Fruit fly (Drosophila melanogaster) whole organism, pupa: Measurements from ENCODE around the gene hyd.

Source experiments
- CG10348 ChIP-seq: fragments of 200-800 bp; sonication (Bioruptor generic); IDR thresholded peaks from 2 replicates; pipeline ENCODE4 v1.3.6; 2022; ENCODE audit warnings: missing biosample characterization, missing genetic modification characterization
- CG12605 ChIP-seq: fragments of 200-800 bp; sonication (Bioruptor generic); IDR thresholded peaks from 2 replicates; pipeline ENCODE4 v1.3.6; 2022; ENCODE audit warnings: missing biosample characterization, missing genetic modification characterization
- CG13204 ChIP-seq: fragments of 200-800 bp; sonication (Bioruptor generic); optimal IDR thresholded peaks from 2 replicates; lab custom pipeline; 2018; ENCODE audit warnings: missing biosample characterization, mild to moderate bottlenecking, missing genetic modification characterization, moderate library complexity
- CG14655 ChIP-seq: fragments of 200-800 bp; sonication (Bioruptor generic); optimal IDR thresholded peaks from 3 replicates; lab custom pipeline; 2017; ENCODE audit warnings: mild to moderate bottlenecking, missing biosample characterization, missing genetic modification reagents, missing genetic modification characterization
- CG15710 ChIP-seq: fragments of 200-800 bp; sonication (Bioruptor generic); optimal IDR thresholded peaks from 2 replicates; lab custom pipeline; 2018; ENCODE audit warnings: missing biosample characterization, mild to moderate bottlenecking, missing genetic modification characterization, moderate library complexity
- CG17806 ChIP-seq: fragments of 200-800 bp; sonication (Bioruptor generic); optimal IDR thresholded peaks from 2 replicates; lab custom pipeline; 2018; ENCODE audit warnings: missing biosample characterization, mild to moderate bottlenecking, missing genetic modification characterization, moderate library complexity
- CG32121 ChIP-seq: fragments of 200-800 bp; sonication (Bioruptor generic); IDR thresholded peaks from 2 replicates; pipeline ENCODE4 v1.3.6; 2022; ENCODE audit warnings: missing biosample characterization, missing genetic modification characterization
- CG34367 ChIP-seq: fragments of 200-800 bp; sonication (Bioruptor generic); optimal IDR thresholded peaks from 2 replicates; lab custom pipeline; 2018; ENCODE audit warnings: missing biosample characterization, mild to moderate bottlenecking, missing genetic modification characterization
- CG4496 ChIP-seq: fragments of 200-800 bp; sonication (Bioruptor generic); IDR thresholded peaks from 3 replicates; pipeline ENCODE4 v1.3.6; 2022; ENCODE audit warnings: missing biosample characterization, missing genetic modification characterization
- CG8159 ChIP-seq: fragments of 200-800 bp; sonication (Bioruptor generic); optimal IDR thresholded peaks from 3 replicates; lab custom pipeline; 2018; ENCODE audit warnings: missing biosample characterization, mild to moderate bottlenecking, missing genetic modification characterization, moderate library complexity
- CG8301 ChIP-seq: fragments of 200-800 bp; sonication (Bioruptor generic); optimal IDR thresholded peaks from 2 replicates; lab custom pipeline; 2018; ENCODE audit warnings: missing biosample characterization, mild to moderate bottlenecking, missing genetic modification characterization
- CG9948 ChIP-seq: fragments of 200-800 bp; sonication (Bioruptor generic); optimal IDR thresholded peaks from 2 replicates; lab custom pipeline; 2018; ENCODE audit warnings: missing biosample characterization, mild to moderate bottlenecking, missing genetic modification characterization, moderate library complexity
- D1 ChIP-seq: fragments of 200-800 bp; sonication (Bioruptor generic); optimal IDR thresholded peaks from 2 replicates; lab custom pipeline; 2018; ENCODE audit warnings: missing biosample characterization, mild to moderate bottlenecking, missing genetic modification characterization, moderate library complexity
- EcR ChIP-seq: fragments of 200-800 bp; sonication (Bioruptor generic); optimal IDR thresholded peaks from 3 replicates; lab custom pipeline; 2019; ENCODE audit warnings: missing biosample characterization, missing genetic modification characterization, mild to moderate bottlenecking, moderate library complexity, missing genetic modification reagents
- Ets98B ChIP-seq: fragments of 200-800 bp; sonication (Bioruptor generic); IDR thresholded peaks from 2 replicates; pipeline ENCODE4 v1.3.6; 2022; ENCODE audit warnings: missing biosample characterization, missing genetic modification characterization
- Pif1A ChIP-seq: fragments of 200-800 bp; sonication (Bioruptor generic); optimal IDR thresholded peaks from 3 replicates; lab custom pipeline; 2016; ENCODE audit warnings: missing biosample characterization, missing genetic modification characterization
- Pif1B ChIP-seq: fragments of 200-800 bp; sonication (Bioruptor generic); optimal IDR thresholded peaks from 3 replicates; lab custom pipeline; 2016; ENCODE audit warnings: missing biosample characterization, missing genetic modification characterization
- Snoo ChIP-seq: fragments of 200-800 bp; sonication (Bioruptor generic); optimal IDR thresholded peaks from 3 replicates; lab custom pipeline; 2017; ENCODE audit warnings: missing biosample characterization, mild to moderate bottlenecking, missing genetic modification characterization, inconsistent platforms
- fd96Ca ChIP-seq: fragments of 200-800 bp; sonication (Bioruptor generic); IDR thresholded peaks from 3 replicates; pipeline ENCODE4 v1.3.6; 2022; ENCODE audit warnings: missing biosample characterization, missing genetic modification characterization
- gl ChIP-seq: fragments of 200-800 bp; sonication (Bioruptor generic); optimal IDR thresholded peaks from 2 replicates; lab custom pipeline; 2018; ENCODE audit warnings: missing biosample characterization, mild to moderate bottlenecking, missing genetic modification characterization
- rn ChIP-seq: fragments of 200-800 bp; sonication (Bioruptor generic); IDR thresholded peaks from 2 replicates; pipeline ENCODE4 v1.3.6; 2022; ENCODE audit warnings: missing biosample characterization, missing genetic modification characterization

hyd gene

dm6 chr3R:9767620-9768592 is 42.5 kb upstream of the hyd start, which contains the start of gene Naa80:
Gene Naa80, plus strand, starts transcription at chr3R:9767834.
- TF ChIP-seq Pif1B (GFP tag; lab: Kevin White, UChicago) = no peak
- TF ChIP-seq CG34367 (tag; lab: Kevin White, UChicago) = peak; percentile 57
- TF ChIP-seq Pif1A (GFP tag; lab: Kevin White, UChicago) = peak; percentile 80
- TF ChIP-seq CG8301 (tag; lab: Kevin White, UChicago) = peak; percentile 32
- TF ChIP-seq CG32121 (GFP tag; lab: Robert Waterston, UW) = no peak
- TF ChIP-seq CG4496 (GFP tag; lab: Robert Waterston, UW) = peak; percentile 37; the same call in 1 of the 3 replicates
- peak; percentile 44 for TF ChIP-seq Snoo (tag; lab: Kevin White, UChicago)
- peak; percentile 52 for TF ChIP-seq Ets98B (GFP tag; lab: Robert Waterston, UW)
- no peak for TF ChIP-seq CG12605 (GFP tag; lab: Robert Waterston, UW)
- TF ChIP-seq EcR (GFP tag; lab: Kevin White, UChicago) = peak; percentile 79
- no peak for TF ChIP-seq CG10348 (GFP tag; lab: Robert Waterston, UW)
- TF ChIP-seq fd96Ca = 0 out of 3 replicates have a peak, but pooled peaks have one; percentile 39
- TF ChIP-seq D1 = no peak
- peak; percentile 48; the same call in 1 of the 2 replicates for TF ChIP-seq rn (GFP tag; lab: Robert Waterston, UW)
- peak; percentile 62 for TF ChIP-seq gl
- TF ChIP-seq CG13204 (GFP tag; lab: Kevin White, UChicago) = no peak
- peak; percentile 8 for TF ChIP-seq CG17806
- TF ChIP-seq CG14655 (GFP tag; lab: Kevin White, UChicago) = no peak
- peak; percentile 15 for TF ChIP-seq CG8159 (tag; lab: Kevin White, UChicago)
- no peak for TF ChIP-seq CG9948 (tag; lab: Kevin White, UChicago)
- TF ChIP-seq CG15710 = peak; percentile 41

dm6 chr3R:9762955-9763931 is 37.8 kb upstream of the hyd start, which contains the start of the genes Snap24 and CG8478:
Gene Snap24, minus strand, starts transcription at chr3R:9763150.
Gene CG8478, plus strand, starts transcription at chr3R:9763650.
- peak; percentile 28 for TF ChIP-seq CG9948 (tag; lab: Kevin White, UChicago)
- no peak for TF ChIP-seq Pif1A (GFP tag; lab: Kevin White, UChicago)
- no peak for TF ChIP-seq gl
- TF ChIP-seq CG4496 (GFP tag; lab: Robert Waterston, UW) = no peak
- TF ChIP-seq CG34367 (tag; lab: Kevin White, UChicago) = no peak
- no peak for TF ChIP-seq D1
- no peak for TF ChIP-seq CG32121 (GFP tag; lab: Robert Waterston, UW)
- TF ChIP-seq Snoo (tag; lab: Kevin White, UChicago) = peak; percentile 12

- TF ChIP-seq CG17806 (peak; percentile 18), CG4496 (GFP tag; lab: Robert Waterston, UW) (peak; percentile 35; the same call in 1 of the 3 replicates), CG8159 (tag; lab: Kevin White, UChicago) (no peak), EcR (GFP tag; lab: Kevin White, UChicago) (peak; percentile 64), Snoo (tag; lab: Kevin White, UChicago) (peak; percentile 33)
These were observed 34.2 kb upstream of the hyd start, which contains the start of gene Mpi for dm6 chr3R:9759360-9760191. Gene Mpi, plus strand, starts transcription at chr3R:9759622.

DNA sequence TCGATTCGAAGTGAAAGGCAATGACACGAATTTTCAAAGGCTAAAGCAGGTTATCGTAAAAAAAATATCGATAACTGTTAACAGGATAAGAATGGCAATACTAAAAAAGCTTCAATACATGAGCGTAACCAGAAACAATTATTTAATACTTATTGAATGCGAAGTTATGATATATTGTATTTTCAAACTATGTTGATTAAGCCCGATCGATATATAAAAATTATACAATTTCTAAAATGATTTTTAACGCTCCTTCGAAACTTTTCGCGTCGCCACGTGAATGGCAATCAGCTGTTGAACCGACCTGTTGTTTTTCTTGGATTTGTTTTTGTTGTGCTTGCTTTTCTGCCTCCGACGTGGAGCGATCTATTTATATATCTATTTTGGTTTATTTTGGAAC is 30.8 kb upstream of the hyd start, which contains the start of the genes Alg12 and Rpt3R:
Gene Alg12 (plus strand): TSS at position 305 of the 400 bp plus-strand sequence.
Gene Rpt3R (minus strand): TSS at position 324 of the 400 bp plus-strand sequence.
- TF ChIP-seq CG13204 (GFP tag; lab: Kevin White, UChicago) = no peak
- peak; percentile 54 for TF ChIP-seq EcR (GFP tag; lab: Kevin White, UChicago)
- TF ChIP-seq Ets98B (GFP tag; lab: Robert Waterston, UW) = no peak

DNA sequence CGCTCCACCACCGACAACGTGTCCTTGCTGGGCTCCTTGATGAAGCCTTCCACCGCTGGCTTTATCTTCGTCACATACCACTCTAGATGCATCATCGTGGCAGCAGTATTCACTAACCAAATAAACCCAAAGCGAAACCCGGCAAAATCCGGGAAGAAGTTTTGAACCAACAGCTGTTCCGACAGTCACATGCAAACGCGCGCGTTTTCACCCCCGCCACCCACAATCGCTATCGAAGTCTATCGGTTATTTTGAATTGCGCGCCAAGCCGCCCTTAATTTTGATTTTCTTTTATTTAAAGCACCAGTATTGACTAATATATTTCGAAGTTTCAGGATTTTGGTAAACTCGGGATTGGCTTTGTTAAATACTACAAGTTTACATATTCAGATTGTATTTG is 29.1 kb upstream of the hyd start, which contains the start of gene Tti1:
Gene Tti1 (minus strand): TSS at position 200 of the 400 bp plus-strand sequence.
- TF ChIP-seq fd96Ca = no peak
- TF ChIP-seq CG14655 (GFP tag; lab: Kevin White, UChicago) = no peak
- no peak for TF ChIP-seq EcR (GFP tag; lab: Kevin White, UChicago)
- no peak for TF ChIP-seq gl
- TF ChIP-seq CG17806 = no peak
- TF ChIP-seq CG10348 (GFP tag; lab: Robert Waterston, UW) = no peak
- TF ChIP-seq Pif1B (GFP tag; lab: Kevin White, UChicago) = no peak
- no peak for TF ChIP-seq CG13204 (GFP tag; lab: Kevin White, UChicago)
- no peak for TF ChIP-seq CG34367 (tag; lab: Kevin White, UChicago)
- TF ChIP-seq Pif1A (GFP tag; lab: Kevin White, UChicago) = no peak
